Worm (Caenorhabditis elegans): ENCODE results near the gene vps-35.

Gene vps-35

DNA sequence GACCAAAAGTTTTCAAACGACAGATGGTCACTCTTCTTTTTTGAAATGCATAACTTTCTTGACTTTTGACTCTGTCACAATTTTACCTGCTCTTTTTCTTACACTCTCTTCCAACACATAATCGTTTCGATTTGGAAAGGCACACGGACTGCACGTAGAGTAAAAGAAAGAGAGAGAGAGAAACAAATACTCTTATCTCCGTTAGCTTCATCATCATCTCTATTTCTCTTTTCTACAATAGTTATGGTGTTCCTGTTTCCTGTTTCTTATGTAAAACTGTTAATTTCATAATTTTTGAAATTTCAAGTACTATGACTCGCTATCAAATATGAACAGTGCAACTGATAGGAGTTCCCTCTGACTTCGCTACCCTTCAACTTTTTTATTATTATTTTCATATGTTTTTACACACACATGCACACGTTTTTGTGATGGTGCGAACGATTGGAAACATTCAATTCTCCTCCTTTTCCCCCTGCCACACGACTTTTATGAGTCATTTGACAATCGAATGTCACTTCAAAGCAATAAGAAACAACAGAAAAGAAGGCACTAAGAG, 22.6 kb downstream of the vps-35 start (continued):
- TF ChIP-seq C06A6.2 (GFP tag; conservative IDR thresholded peaks at IDR 0.05) (no peak), zfh-2 (GFP tag; conservative IDR thresholded peaks at IDR 0.05) (no peak), nhr-80 (tag; optimal IDR thresholded peaks at IDR 0.05) (peak; percentile 98), nhr-120 (GFP tag; IDR thresholded peaks at IDR 0.05) (no peak), efl-1 (GFP tag; optimal IDR thresholded peaks at IDR 0.05) (no peak), mes-4 (tag; optimal IDR thresholded peaks at IDR 0.05) (no peak), snpc-4 (GFP tag; optimal IDR thresholded peaks at IDR 0.05) (no peak), snpc-4 (tag; optimal IDR thresholded peaks at IDR 0.05) (peak in 1 of 4 experiments; percentile 0), akir-1 (GFP tag; optimal IDR thresholded peaks at IDR 0.05) (no peak), mxl-1 (tag; optimal IDR thresholded peaks at IDR 0.05) (no peak), Y67H2A.10 (GFP tag; conservative IDR thresholded peaks at IDR 0.05) (no peak), nhr-27 (tag; optimal IDR thresholded peaks at IDR 0.05) (no peak), ztf-3 (GFP tag; optimal IDR thresholded peaks at IDR 0.05) (no peak), hmg-1.2 (GFP tag; IDR thresholded peaks at IDR 0.05) (0 out of 2 replicates have a peak, but pooled peaks have one; percentile 6), K12H6.12 (tag; optimal IDR thresholded peaks at IDR 0.05) (no peak), rpc-1 (optimal IDR thresholded peaks at IDR 0.05) (no peak), rpc-1 (tag; optimal IDR thresholded peaks at IDR 0.05) (no peak), rcor-1 (GFP tag; IDR thresholded peaks at IDR 0.05) (0 out of 2 replicates have a peak, but pooled peaks have one; percentile 15), nhr-90 (tag; optimal IDR thresholded peaks at IDR 0.05) (no peak)

DNA sequence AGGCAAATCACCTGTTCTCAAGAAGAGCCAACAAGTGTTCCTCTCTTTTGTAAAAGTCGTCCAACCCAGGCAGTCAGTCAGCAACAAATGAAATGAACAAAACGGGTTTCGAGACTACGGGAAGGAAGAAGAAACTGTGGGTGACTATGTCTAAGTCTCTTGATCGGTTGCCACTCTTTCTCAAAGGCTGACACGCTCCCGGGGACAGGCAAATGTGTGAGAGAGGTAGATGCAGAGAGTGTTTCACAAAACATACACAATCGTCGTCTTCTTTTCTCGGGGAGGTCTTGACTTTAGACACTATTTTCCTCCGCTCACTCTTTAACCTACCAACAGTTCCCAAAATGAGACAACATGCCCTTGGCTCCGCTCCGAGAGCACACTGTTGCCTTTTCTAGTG, 23.5 kb downstream of the vps-35 start:
- TF ChIP-seq ceh-27 (GFP tag; optimal IDR thresholded peaks at IDR 0.05): no peak
- TF ChIP-seq attf-5 (GFP tag; optimal IDR thresholded peaks at IDR 0.05): peak; percentile 43
- no peak for TF ChIP-seq tbx-9 (tag; optimal IDR thresholded peaks at IDR 0.05; ENCODE audit: borderline replicate concordance)
- TF ChIP-seq F23B12.7 (tag; optimal IDR thresholded peaks at IDR 0.05; ENCODE audit: insufficient read depth): no peak
- TF ChIP-seq athp-1 (tag; optimal IDR thresholded peaks at IDR 0.05): no peak
- no peak for TF ChIP-seq madf-8 (GFP tag; conservative IDR thresholded peaks at IDR 0.05)
- TF ChIP-seq nfyb-1 (GFP tag; IDR thresholded peaks at IDR 0.05): no peak
- no peak for TF ChIP-seq nhr-90 (tag; optimal IDR thresholded peaks at IDR 0.05)
- no peak for TF ChIP-seq rec-8 (tag; optimal IDR thresholded peaks at IDR 0.05)
- TF ChIP-seq K12H6.12 (tag; optimal IDR thresholded peaks at IDR 0.05): no peak
- no peak for TF ChIP-seq lin-40 (tag; optimal IDR thresholded peaks at IDR 0.05)
- TF ChIP-seq egl-44 (GFP tag; IDR thresholded peaks at IDR 0.05): no peak
- no peak for TF ChIP-seq ztf-3 (GFP tag; optimal IDR thresholded peaks at IDR 0.05)
- no peak for TF ChIP-seq cebp-1 (GFP tag; IDR thresholded peaks at IDR 0.05)
- peak; percentile 25 for TF ChIP-seq cebp-1 (tag; optimal IDR thresholded peaks at IDR 0.05)
- TF ChIP-seq nhr-80 (tag; optimal IDR thresholded peaks at IDR 0.05): peak; percentile 59
- 0 out of 2 replicates have a peak, but pooled peaks have one; percentile 25 for TF ChIP-seq zfh-2 (GFP tag; conservative IDR thresholded peaks at IDR 0.05)
- TF ChIP-seq dox-1 (GFP tag; IDR thresholded peaks at IDR 0.05): peak; percentile 60; the same call in 1 of the 2 replicates

- TF ChIP-seq B0261.1 (tag; optimal IDR thresholded peaks at IDR 0.05) (no peak), Y67H2A.10 (GFP tag; conservative IDR thresholded peaks at IDR 0.05) (no peak), atf-7 (tag; optimal IDR thresholded peaks at IDR 0.05) (peak; percentile 87), athp-1 (tag; optimal IDR thresholded peaks at IDR 0.05) (no peak), F49E8.2 (tag; optimal IDR thresholded peaks at IDR 0.05; ENCODE audit: insufficient read depth) (no peak), unc-62 (GFP tag; optimal IDR thresholded peaks at IDR 0.05) (peak; percentile 90), F23B12.7 (tag; optimal IDR thresholded peaks at IDR 0.05; ENCODE audit: insufficient read depth) (no peak), bed-2 (GFP tag; IDR thresholded peaks at IDR 0.05) (no peak), B0336.3 (GFP tag; IDR thresholded peaks at IDR 0.05) (no peak), lin-40 (tag; optimal IDR thresholded peaks at IDR 0.05) (no peak), rcor-1 (GFP tag; IDR thresholded peaks at IDR 0.05) (no peak), lag-1 (GFP tag; IDR thresholded peaks at IDR 0.05) (no peak), ztf-6 (GFP tag; IDR thresholded peaks at IDR 0.05) (no peak), madf-8 (GFP tag; conservative IDR thresholded peaks at IDR 0.05) (no peak), D2030.7 (GFP tag; IDR thresholded peaks at IDR 0.05) (no peak), hlh-26 (GFP tag; conservative IDR thresholded peaks at IDR 0.05) (no peak), cebp-2 (GFP tag; IDR thresholded peaks at IDR 0.05) (no peak), Y53F4B.3 (GFP tag; IDR thresholded peaks at IDR 0.05) (no peak)
These were observed 24.5 kb downstream of the vps-35 start for ce11 chrII:5931904-5932764.

All from whole organism, young adult.